Fruit fly (Drosophila melanogaster): Measurements from ENCODE around the gene Cyp28d1.

Cyp28d1 gene

dm6 chr2L:5240520-5240919, 30.3 kb downstream of the Cyp28d1 start (continued):
- TF ChIP-seq lov (optimal IDR thresholded peaks at IDR 0.05) (peak; percentile 69), lov (GFP tag; IDR thresholded peaks at IDR 0.05) (no peak), CG8290 (GFP tag; optimal IDR thresholded peaks at IDR 0.05) (no peak), CG8290 (tag; optimal IDR thresholded peaks at IDR 0.05) (peak in 1 of 2 experiments; percentile 26), Ssrp (tag; optimal IDR thresholded peaks at IDR 0.05) (no peak), YL-1 (GFP tag; optimal IDR thresholded peaks at IDR 0.05) (no peak), NFAT (GFP tag; IDR thresholded peaks at IDR 0.05) (no peak), zen (tag; optimal IDR thresholded peaks at IDR 0.05) (no peak), unc-4 (GFP tag; IDR thresholded peaks at IDR 0.05; ENCODE audit: partially characterized antibody) (peak; percentile 29; the same call in 1 of the 2 replicates), mirr (GFP tag; optimal IDR thresholded peaks at IDR 0.05) (no peak), CG12236 (GFP tag; optimal IDR thresholded peaks at IDR 0.05) (no peak), Ptx1 (GFP tag; IDR thresholded peaks at IDR 0.05) (no peak), sens (GFP tag) (peak; percentile 32), Bdp1 (GFP tag; optimal IDR thresholded peaks at IDR 0.05) (peak; percentile 99), sug (tag; optimal IDR thresholded peaks at IDR 0.05) (no peak), tll (GFP tag; optimal IDR thresholded peaks at IDR 0.05) (no peak), kay (GFP tag; optimal IDR thresholded peaks at IDR 0.05) (no peak), Stat92E (GFP tag; optimal IDR thresholded peaks at IDR 0.05) (peak in 1 of 3 experiments; percentile 69), Scr (GFP tag; IDR thresholded peaks at IDR 0.05; ENCODE audit: partially characterized antibody) (peak; percentile 72), CG17912 (GFP tag; optimal IDR thresholded peaks at IDR 0.05) (no peak), nom (GFP tag; optimal IDR thresholded peaks at IDR 0.05) (no peak), CG3281 (GFP tag; optimal IDR thresholded peaks at IDR 0.05) (peak; percentile 10), CG17829 (tag; optimal IDR thresholded peaks at IDR 0.05) (peak; percentile 2), tgo (GFP tag; IDR thresholded peaks at IDR 0.05) (no peak), MTF-1 (GFP tag; optimal IDR thresholded peaks at IDR 0.05; ENCODE audit: borderline replicate concordance) (no peak), CG6791 (GFP tag; IDR thresholded peaks at IDR 0.05; ENCODE audit: partially characterized antibody) (peak; percentile 92), CG7928 (GFP tag; optimal IDR thresholded peaks at IDR 0.05) (no peak), jing (GFP tag; optimal IDR thresholded peaks at IDR 0.05) (no peak), CG12744 (GFP tag; optimal IDR thresholded peaks at IDR 0.05) (no peak), wdn (GFP tag; IDR thresholded peaks at IDR 0.05) (no peak), lmd (GFP tag; IDR thresholded peaks at IDR 0.05) (no peak), CG6854 (GFP tag; optimal IDR thresholded peaks at IDR 0.05) (peak; percentile 5), CG7987 (GFP tag; optimal IDR thresholded peaks at IDR 0.05) (no peak), CG16813 (GFP tag; IDR thresholded peaks at IDR 0.05; ENCODE audit: partially characterized antibody) (peak; percentile 85), nerfin-1 (tag; optimal IDR thresholded peaks at IDR 0.05) (peak; percentile 53), zen2 (GFP tag; IDR thresholded peaks at IDR 0.05; ENCODE audit: partially characterized antibody) (peak; percentile 65; the same call in 1 of the 3 replicates), pan (optimal IDR thresholded peaks at IDR 0.05) (no peak), pan (GFP tag; optimal IDR thresholded peaks at IDR 0.05 in 1 of 2, IDR thresholded peaks at IDR 0.05 in 1 of 2) (no peak), D19A (tag; optimal IDR thresholded peaks at IDR 0.05) (peak; percentile 50), CG2678 (tag; optimal IDR thresholded peaks at IDR 0.05) (peak; percentile 23), psq (GFP tag; optimal IDR thresholded peaks at IDR 0.05) (no peak), Bgb (GFP tag; IDR thresholded peaks at IDR 0.05; ENCODE audit: partially characterized antibody) (peak; percentile 87), CG8765 (GFP tag; IDR thresholded peaks at IDR 0.05) (no peak), gce (GFP tag; IDR thresholded peaks at IDR 0.05) (no peak; the same call in 2 of the 3 replicates), CG12769 (tag; optimal IDR thresholded peaks at IDR 0.05) (peak; percentile 54), chm (GFP tag; IDR thresholded peaks at IDR 0.05) (peak; percentile 72), CG30403 (GFP tag; optimal IDR thresholded peaks at IDR 0.05) (no peak), CG12219 (GFP tag; optimal IDR thresholded peaks at IDR 0.05) (no peak), sr (GFP tag; IDR thresholded peaks at IDR 0.05) (0 out of 3 replicates have a peak, but pooled peaks have one; percentile 23), CG9215 (GFP tag; IDR thresholded peaks at IDR 0.05) (no peak), Hr39 (optimal IDR thresholded peaks at IDR 0.05) (no peak)

Data from whole organism, embryonic.